Fruit fly (Drosophila melanogaster) whole organism, larva: Measurements from ENCODE around the gene Mics1.

Experiments used
- noc ChIP-seq: fragments of 200-800 bp; sonication (Bioruptor generic); optimal IDR thresholded peaks from 3 replicates; lab custom pipeline; 2019; ENCODE audit warnings: missing biosample characterization, mild to moderate bottlenecking, missing genetic modification characterization, moderate library complexity

The Mics1 gene

DNA sequence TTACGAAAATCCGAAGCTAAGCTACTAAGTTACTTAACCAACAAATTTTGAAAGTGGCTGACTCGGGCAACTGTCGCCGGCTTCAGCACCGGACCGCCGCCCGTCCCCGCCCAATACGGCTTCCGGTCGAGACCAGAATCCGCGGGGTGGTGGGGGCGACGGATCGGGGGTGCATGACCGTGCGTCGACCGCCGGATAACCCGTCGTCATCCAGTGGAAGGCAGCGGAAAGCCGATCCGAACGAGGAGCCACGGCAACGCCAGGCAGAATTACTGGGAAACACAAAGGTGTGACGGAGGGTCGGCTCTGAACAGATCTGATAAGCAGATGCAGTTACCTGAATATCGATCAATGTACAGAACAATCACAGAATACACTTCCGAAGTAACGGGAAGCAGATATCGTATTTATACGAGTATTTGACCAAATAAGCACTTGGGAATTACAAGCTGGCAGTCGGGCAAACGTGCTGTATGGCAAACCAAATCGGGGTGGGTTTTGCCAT is 27.5 kb downstream of the Mics1 start:
- TF ChIP-seq noc: peak; percentile 44

DNA sequence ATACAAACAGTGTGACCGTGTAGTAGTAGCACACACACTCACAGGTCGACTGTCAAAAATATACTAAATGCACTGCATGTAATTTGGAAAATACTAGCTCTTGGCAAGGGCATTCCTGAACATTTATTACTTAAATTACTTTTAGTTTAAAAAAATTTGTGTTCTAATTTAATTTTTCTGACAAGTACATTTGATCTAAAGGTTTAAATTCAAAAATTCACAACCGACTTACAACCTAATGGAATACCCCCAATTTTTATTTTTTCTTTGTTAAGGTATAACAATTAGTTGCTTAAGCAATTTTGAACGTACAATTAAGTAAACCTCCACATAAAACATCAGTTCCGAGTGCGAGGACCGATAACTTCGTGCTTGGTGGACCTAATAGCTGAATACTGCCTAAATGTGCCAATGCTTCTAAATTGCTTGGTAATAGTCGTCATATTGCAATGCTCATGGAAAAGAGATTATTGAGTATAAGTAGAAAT is 28.4 kb downstream of the Mics1 start, which contains the start of gene CG1142:
Gene CG1142, minus strand, starts transcription at position 15 of the 488 bp plus-strand sequence.
- TF ChIP-seq noc: peak; percentile 97

DNA sequence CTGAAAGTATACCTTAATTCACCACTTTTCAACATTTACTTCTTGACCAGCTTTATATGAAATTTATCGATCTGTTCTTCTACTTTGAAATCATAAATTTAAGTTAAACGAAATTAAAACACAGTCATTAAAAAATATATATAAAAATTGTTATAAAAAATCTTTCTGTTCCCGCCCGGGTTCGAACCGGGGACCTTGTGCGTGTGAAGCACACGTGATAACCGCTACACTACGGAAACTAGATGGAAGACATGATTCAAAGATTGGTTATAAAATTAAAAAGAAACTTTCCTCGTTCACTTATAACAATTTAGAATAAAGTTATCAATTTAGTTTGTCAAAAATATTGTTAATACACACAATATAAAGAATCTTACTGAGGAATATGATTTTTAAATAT is 30.3 kb downstream of the Mics1 start:
- TF ChIP-seq noc: no peak
